Worm (Caenorhabditis elegans) whole organism, L1 larva: ENCODE results near the gene F19G12.8.

ENCODE experiments used
- C04F5.9 ChIP-seq: sonication (generic microtip); optimal IDR thresholded peaks from 2 replicates; lab custom pipeline; 2016; ENCODE audit warnings: missing genetic modification characterization, missing compliant biosample characterization
- F16B12.6 ChIP-seq: fragments of 150-350 bp; optimal IDR thresholded peaks from 2 replicates; lab custom pipeline; 2014; ENCODE audit warnings: missing biosample characterization, missing genetic modification characterization
- blmp-1 ChIP-seq: fragments of 150-350 bp; optimal IDR thresholded peaks from 2 replicates; lab custom pipeline; 2014; ENCODE audit warnings: missing biosample characterization, missing genetic modification characterization
- ceh-8 ChIP-seq: fragments of 200-800 bp; sonication (Bioruptor generic); optimal IDR thresholded peaks from 2 replicates; lab custom pipeline; 2018; ENCODE audit warnings: mild to moderate bottlenecking, missing genetic modification characterization, moderate library complexity, missing compliant biosample characterization
- ceh-82 ChIP-seq, 3 experiments: fragments of 150-350 bp in 1 of 3; sonication (generic microtip) in 2 of 3; optimal IDR thresholded peaks; 2 replicates each; lab custom pipeline; 2014 to 2017; ENCODE audit warnings: missing biosample characterization in 3 of 3, missing genetic modification characterization in 3 of 3
- ces-1 ChIP-seq: fragments of 150-350 bp; optimal IDR thresholded peaks from 2 replicates; lab custom pipeline; 2014; ENCODE audit warnings: missing biosample characterization, missing genetic modification reagents, missing genetic modification characterization
- efl-1 ChIP-seq, 4 experiments: fragments of 150-350 bp; optimal IDR thresholded peaks in 3 of 4; peaks in 1 of 4; 1 replicate in 1 of 4; 2 replicates in 3 of 4; lab custom pipeline; 2014; ENCODE audit warnings: missing biosample characterization in 2 of 4, missing genetic modification characterization in 2 of 4, missing genetic modification reagents in 2 of 4
- efl-3 ChIP-seq: fragments of 200-800 bp; sonication (Bioruptor generic); optimal IDR thresholded peaks from 2 replicates; lab custom pipeline; 2018; ENCODE audit warnings: mild to moderate bottlenecking, missing genetic modification characterization, missing compliant biosample characterization
- elt-3 ChIP-seq, 6 experiments: fragments of 150-350 bp in 1 of 6; sonication (generic microtip); optimal IDR thresholded peaks; 2 replicates each; lab custom pipeline; 2017 to 2018; ENCODE audit warnings: missing biosample characterization in 6 of 6, missing genetic modification characterization in 6 of 6, inconsistent platforms in 1 of 6
- fkh-8 ChIP-seq: sonication (generic microtip); optimal IDR thresholded peaks from 2 replicates; lab custom pipeline; 2016; ENCODE audit warnings: mild to moderate bottlenecking, missing genetic modification characterization, missing compliant biosample characterization
- isw-1 ChIP-seq: fragments of 200-800 bp; sonication (Bioruptor generic); IDR thresholded peaks from 2 replicates; pipeline ENCODE4 v1.3.6; 2022; ENCODE audit warnings: missing genetic modification characterization, missing compliant biosample characterization
- jun-1 ChIP-seq: fragments of 150-350 bp; optimal IDR thresholded peaks from 2 replicates; lab custom pipeline; 2014; ENCODE audit warnings: missing biosample characterization, missing genetic modification reagents, missing genetic modification characterization
- lin-14 ChIP-seq: fragments of 200-800 bp; sonication (Bioruptor generic); optimal IDR thresholded peaks from 2 replicates; lab custom pipeline; 2018; ENCODE audit warnings: mild to moderate bottlenecking, missing genetic modification characterization, moderate library complexity, missing compliant biosample characterization
- lin-35 ChIP-seq, 2 experiments: fragments of 150-350 bp; optimal IDR thresholded peaks; 2 replicates each; lab custom pipeline; 2014; ENCODE audit warnings: missing biosample characterization in 2 of 2, missing genetic modification characterization in 2 of 2, missing genetic modification reagents in 2 of 2
- lin-39 ChIP-seq: fragments of 150-350 bp; optimal IDR thresholded peaks from 2 replicates; lab custom pipeline; 2014; ENCODE audit warnings: missing biosample characterization, missing genetic modification reagents, missing genetic modification characterization
- lir-3 ChIP-seq: sonication (generic microtip); optimal IDR thresholded peaks from 2 replicates; lab custom pipeline; 2016; ENCODE audit warnings: mild to moderate bottlenecking, missing genetic modification characterization, moderate library complexity, missing compliant biosample characterization; ENCODE audit not compliant: poor library complexity
- lsy-2 ChIP-seq, 2 experiments: fragments of 150-350 bp; optimal IDR thresholded peaks; 2 replicates each; lab custom pipeline; 2014; ENCODE audit warnings: missing biosample characterization in 2 of 2, missing genetic modification characterization in 2 of 2
- mdl-1 ChIP-seq, 2 experiments: fragments of 150-350 bp; optimal IDR thresholded peaks; 2 replicates each; lab custom pipeline; 2014 to 2017; ENCODE audit warnings: missing biosample characterization in 2 of 2, missing genetic modification characterization in 2 of 2, inconsistent platforms in 1 of 2
- nhr-12 ChIP-seq: sonication (generic microtip); optimal IDR thresholded peaks from 2 replicates; lab custom pipeline; 2017; ENCODE audit warnings: missing biosample characterization, missing genetic modification characterization
- nhr-19 ChIP-seq: fragments of 200-800 bp; sonication (Bioruptor generic); conservative IDR thresholded peaks from 2 replicates; pipeline ENCODE4 v1.3.6; 2022; ENCODE audit warnings: missing genetic modification characterization, missing compliant biosample characterization
- nhr-20 ChIP-seq: sonication (generic microtip); optimal IDR thresholded peaks from 2 replicates; lab custom pipeline; 2016; ENCODE audit warnings: mild to moderate bottlenecking, missing genetic modification characterization, missing compliant biosample characterization
- nhr-237 ChIP-seq: fragments of 150-350 bp; optimal IDR thresholded peaks from 2 replicates; lab custom pipeline; 2014; ENCODE audit warnings: missing biosample characterization, missing genetic modification characterization
- nhr-47 ChIP-seq: sonication (generic microtip); optimal IDR thresholded peaks from 2 replicates; lab custom pipeline; 2016; ENCODE audit warnings: mild to moderate bottlenecking, missing genetic modification characterization, moderate library complexity, missing compliant biosample characterization
- nhr-71 ChIP-seq: sonication (generic microtip); optimal IDR thresholded peaks from 2 replicates; lab custom pipeline; 2016; ENCODE audit warnings: mild to moderate bottlenecking, missing genetic modification characterization, moderate library complexity, missing compliant biosample characterization
- nhr-77 ChIP-seq: fragments of 150-350 bp; optimal IDR thresholded peaks from 2 replicates; lab custom pipeline; 2014; ENCODE audit warnings: missing biosample characterization, missing genetic modification characterization
- nhr-85 ChIP-seq: sonication (generic microtip); peaks from one replicate; lab custom pipeline; 2016; ENCODE audit warnings: missing genetic modification characterization, inconsistent platforms, missing compliant biosample characterization
- pax-3 ChIP-seq: fragments of 200-800 bp; sonication (Bioruptor generic); optimal IDR thresholded peaks from 2 replicates; lab custom pipeline; 2018; ENCODE audit warnings: mild to moderate bottlenecking, missing genetic modification characterization, moderate library complexity, missing compliant biosample characterization
- rnt-1 ChIP-seq: sonication (generic microtip); optimal IDR thresholded peaks from 2 replicates; lab custom pipeline; 2016; ENCODE audit warnings: mild to moderate bottlenecking, missing genetic modification characterization, moderate library complexity, missing compliant biosample characterization
- skn-1 ChIP-seq: fragments of 150-350 bp; optimal IDR thresholded peaks from 2 replicates; lab custom pipeline; 2014; ENCODE audit warnings: missing biosample characterization, missing genetic modification characterization
- snu-23 ChIP-seq: sonication (generic microtip); optimal IDR thresholded peaks from 2 replicates; lab custom pipeline; 2016; ENCODE audit warnings: missing genetic modification characterization, missing compliant biosample characterization
- sox-4 ChIP-seq: sonication (generic microtip); optimal IDR thresholded peaks from 2 replicates; lab custom pipeline; 2016; ENCODE audit warnings: missing genetic modification characterization, missing compliant biosample characterization
- swsn-7 ChIP-seq: sonication (generic microtip); optimal IDR thresholded peaks from 2 replicates; lab custom pipeline; 2016; ENCODE audit warnings: missing genetic modification characterization, missing compliant biosample characterization
- tbx-2 ChIP-seq: sonication (generic microtip); optimal IDR thresholded peaks from 2 replicates; lab custom pipeline; 2016; ENCODE audit warnings: missing genetic modification characterization, missing compliant biosample characterization
- tlp-1 ChIP-seq: fragments of 150-350 bp; optimal IDR thresholded peaks from 2 replicates; lab custom pipeline; 2014; ENCODE audit warnings: missing biosample characterization, missing genetic modification characterization
- unc-130 ChIP-seq: fragments of 150-350 bp; optimal IDR thresholded peaks from 2 replicates; lab custom pipeline; 2017; ENCODE audit warnings: missing biosample characterization, missing genetic modification characterization, inconsistent platforms
- vab-15 ChIP-seq: sonication (generic microtip); optimal IDR thresholded peaks from 2 replicates; lab custom pipeline; 2017; ENCODE audit warnings: missing genotype, mild to moderate bottlenecking, missing genetic modification characterization, missing compliant biosample characterization
- zag-1 ChIP-seq: fragments of 150-350 bp; optimal IDR thresholded peaks from 2 replicates; lab custom pipeline; 2014; ENCODE audit warnings: missing biosample characterization, missing genetic modification characterization

Gene F19G12.8

ce11 chrX:1389382-1389983 is 27.6 kb upstream of the F19G12.8 start (continued):
- no peak for TF ChIP-seq nhr-12 (tag; lab: Kevin White, UChicago)
- TF ChIP-seq rnt-1 (tag; lab: Kevin White, UChicago): peak; percentile 43
- no peak for TF ChIP-seq unc-130 (tag; lab: Kevin White, UChicago)
- no peak for TF ChIP-seq blmp-1
- TF ChIP-seq F16B12.6: no peak
- TF ChIP-seq ceh-82 (tag; optimal IDR thresholded peaks at IDR 0.05; lab: Kevin White, UChicago): peak; percentile 65 to 88 (median 82)
- TF ChIP-seq efl-1 (optimal IDR thresholded peaks at IDR 0.05; lab: Kevin White, UChicago): peak; percentile 68
- TF ChIP-seq efl-1 (GFP tag; optimal IDR thresholded peaks at IDR 0.05 in 1 of 2; lab: Kevin White, UChicago): peak; percentile 1 to 92
- TF ChIP-seq lir-3 (tag; lab: Kevin White, UChicago): peak; percentile 85

ce11 chrX:1393891-1394290 is 23.2 kb upstream of the F19G12.8 start, which contains the start of gene F56C3.9:
TSS of gene F56C3.9 (minus strand) at chrX:1393991.
- no peak for TF ChIP-seq nhr-47
- no peak for TF ChIP-seq fkh-8
- TF ChIP-seq blmp-1: no peak

DNA sequence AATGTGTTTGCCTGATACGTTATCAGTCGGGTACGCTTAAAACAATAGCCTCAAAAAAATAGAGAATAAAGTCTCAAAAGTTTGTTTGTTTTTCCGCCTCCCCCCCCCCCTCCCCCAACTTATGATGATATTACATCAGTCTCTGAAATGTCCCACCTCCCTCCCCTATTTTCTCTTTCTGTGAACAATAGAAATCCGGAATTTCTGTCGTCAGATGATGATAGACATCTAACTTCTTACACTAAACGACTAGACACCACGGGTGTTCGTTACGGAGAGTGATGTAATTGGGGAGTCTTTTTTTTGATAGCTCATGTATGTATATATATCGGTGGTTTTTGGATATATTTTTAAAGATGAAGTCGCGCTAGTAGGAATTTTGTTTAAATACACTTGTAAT is 22.7 kb upstream of the F19G12.8 start:
- no peak for TF ChIP-seq zag-1 (tag; lab: Kevin White, UChicago)
- no peak for TF ChIP-seq efl-1 (optimal IDR thresholded peaks at IDR 0.05; lab: Kevin White, UChicago)
- TF ChIP-seq efl-1 (GFP tag; optimal IDR thresholded peaks at IDR 0.05 in 1 of 2; lab: Kevin White, UChicago): peak in 1 of 2 experiments; percentile 3
- peak; percentile 46 for TF ChIP-seq skn-1 (tag; lab: Kevin White, UChicago)

ce11 chrX:1395793-1396192 is 21.3 kb upstream of the F19G12.8 start:
- peak; percentile 71 for TF ChIP-seq nhr-19
- TF ChIP-seq jun-1 (tag; lab: Kevin White, UChicago): peak; percentile 3
- no peak for TF ChIP-seq efl-3 (GFP tag; lab: Kevin White, UChicago)
- TF ChIP-seq mdl-1 (tag; optimal IDR thresholded peaks at IDR 0.05; lab: Kevin White, UChicago): peak in 1 of 2 experiments; percentile 19
- no peak for TF ChIP-seq C04F5.9
- peak in 1 of 6 experiments; percentile 87 for TF ChIP-seq elt-3 (tag; optimal IDR thresholded peaks at IDR 0.05; lab: Kevin White, UChicago)
- TF ChIP-seq nhr-71 (tag; lab: Kevin White, UChicago): peak; percentile 63
- peak; percentile 78 for TF ChIP-seq nhr-85 (tag; lab: Kevin White, UChicago)
- peak; percentile 39 for TF ChIP-seq rnt-1 (tag; lab: Kevin White, UChicago)
- peak; percentile 40 for TF ChIP-seq lin-14 (GFP tag; lab: Kevin White, UChicago)
- TF ChIP-seq lin-35 (GFP tag; optimal IDR thresholded peaks at IDR 0.05; lab: Kevin White, UChicago): peak in 1 of 2 experiments; percentile 51
- no peak for TF ChIP-seq nhr-12 (tag; lab: Kevin White, UChicago)
- peak; percentile 18 for TF ChIP-seq snu-23
- peak; percentile 33 for TF ChIP-seq tbx-2 (tag; lab: Kevin White, UChicago)
- TF ChIP-seq isw-1: no peak
- TF ChIP-seq blmp-1: peak; percentile 10
- peak; percentile 35 for TF ChIP-seq skn-1 (tag; lab: Kevin White, UChicago)
- TF ChIP-seq nhr-20 (tag; lab: Kevin White, UChicago): peak; percentile 49
- no peak for TF ChIP-seq vab-15

ce11 chrX:1397516-1397915 is 19.6 kb upstream of the F19G12.8 start, which contains the start of gene H39E20.1:
TSS of gene H39E20.1 (minus strand) at chrX:1397616.
- TF ChIP-seq nhr-19 (no peak), nhr-12 (tag; lab: Kevin White, UChicago) (no peak), lsy-2 (tag; optimal IDR thresholded peaks at IDR 0.05; lab: Kevin White, UChicago) (no peak), nhr-77 (tag; lab: Kevin White, UChicago) (no peak), tlp-1 (tag; lab: Kevin White, UChicago) (no peak), ces-1 (GFP tag; lab: Kevin White, UChicago) (no peak), swsn-7 (tag; lab: Kevin White, UChicago) (no peak), snu-23 (no peak), ceh-8 (GFP tag; lab: Kevin White, UChicago) (no peak), F16B12.6 (no peak), pax-3 (tag; lab: Kevin White, UChicago) (no peak), nhr-237 (tag; lab: Kevin White, UChicago) (no peak), sox-4 (no peak), lin-39 (no peak)
